Fruit fly (Drosophila melanogaster): Measurements from ENCODE around the gene CG42788.

DNA sequence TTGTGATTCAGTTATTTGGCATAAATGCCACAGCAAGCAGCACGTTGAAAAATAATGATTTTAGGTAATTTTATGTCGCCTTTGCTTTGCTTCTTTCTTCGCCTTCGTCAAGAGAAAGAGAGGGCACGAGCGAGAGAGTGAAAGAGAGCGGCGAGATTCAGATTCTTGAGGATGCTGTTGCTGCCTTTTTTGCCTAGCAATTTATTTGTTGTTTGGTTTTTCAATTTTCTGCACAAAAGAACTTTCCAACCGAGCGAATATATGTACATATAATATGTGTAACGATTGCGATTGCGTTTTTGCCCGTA lies 36.8 kb downstream of the CG42788 start:
- TF ChIP-seq CG13775 (GFP tag; optimal IDR thresholded peaks at IDR 0.05) = no peak
- TF ChIP-seq dmrt11E (tag; optimal IDR thresholded peaks at IDR 0.05) = no peak
- no peak for TF ChIP-seq Dbx (GFP tag; IDR thresholded peaks at IDR 0.05)
- no peak for TF ChIP-seq GATAe (GFP tag; conservative IDR thresholded peaks at IDR 0.05)
- no peak for TF ChIP-seq CG15011 (GFP tag; optimal IDR thresholded peaks at IDR 0.05)
- no peak for TF ChIP-seq D (optimal IDR thresholded peaks at IDR 0.05)
- no peak for TF ChIP-seq D (GFP tag; optimal IDR thresholded peaks at IDR 0.05)
- TF ChIP-seq dm (GFP tag; optimal IDR thresholded peaks at IDR 0.05) = no peak
- TF ChIP-seq CG8089 (GFP tag; optimal IDR thresholded peaks at IDR 0.05) = no peak
- TF ChIP-seq zfh1 (GFP tag; IDR thresholded peaks at IDR 0.05) = no peak
- no peak for TF ChIP-seq Opbp (GFP tag; IDR thresholded peaks at IDR 0.05; ENCODE audit: partially characterized antibody)
- no peak for TF ChIP-seq wek (GFP tag; optimal IDR thresholded peaks at IDR 0.05)
- TF ChIP-seq abd-A (tag; optimal IDR thresholded peaks at IDR 0.05) = no peak
- TF ChIP-seq CG4617 (GFP tag; optimal IDR thresholded peaks at IDR 0.05; ENCODE audit: borderline replicate concordance) = no peak
- no peak for TF ChIP-seq CG6765 (GFP tag; optimal IDR thresholded peaks at IDR 0.05)
